Fruit fly (Drosophila melanogaster): ENCODE measurements around the gene CG14315.

CG14315 gene

DNA sequence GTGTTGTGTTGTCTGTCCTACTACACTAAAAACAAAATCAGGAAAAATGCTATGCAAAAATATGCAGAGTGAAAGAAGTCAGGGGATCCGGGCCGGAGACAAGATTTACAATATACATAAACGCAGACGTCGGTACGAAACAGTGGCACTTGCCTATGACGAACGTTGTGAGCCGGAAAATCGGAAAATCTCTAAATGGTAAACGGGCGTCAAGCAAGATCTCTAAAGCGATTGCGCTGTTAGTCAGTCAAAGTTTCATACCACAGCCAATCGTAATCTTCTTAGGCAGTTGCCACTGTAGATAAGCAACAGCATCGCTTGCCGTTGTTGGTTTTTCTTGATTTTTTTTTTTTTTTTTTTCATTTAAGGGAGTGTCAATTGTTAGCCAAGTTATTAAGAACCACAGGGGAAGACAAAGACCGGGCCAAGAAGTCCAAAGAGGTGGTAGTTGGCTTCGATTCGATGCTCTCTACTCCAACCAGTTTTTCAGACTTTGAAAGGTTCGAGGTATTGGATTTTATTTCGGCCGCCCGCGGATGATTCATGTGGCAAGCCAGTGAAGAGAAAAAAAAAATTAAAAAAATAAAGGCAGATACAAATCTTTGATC lies 33.4 kb upstream of the CG14315 start:
- TF ChIP-seq CG15710 (tag; optimal IDR thresholded peaks at IDR 0.05) (peak; percentile 86), Pif1B (GFP tag; optimal IDR thresholded peaks at IDR 0.05) (peak; percentile 78), CG17806 (tag; optimal IDR thresholded peaks at IDR 0.05) (peak; percentile 78), gl (tag; optimal IDR thresholded peaks at IDR 0.05) (peak; percentile 87), CG12605 (GFP tag; IDR thresholded peaks at IDR 0.05) (peak; percentile 69), Ets98B (GFP tag; IDR thresholded peaks at IDR 0.05) (peak; percentile 88), CG9948 (tag; optimal IDR thresholded peaks at IDR 0.05) (peak; percentile 74), D1 (tag; optimal IDR thresholded peaks at IDR 0.05) (no peak), Snoo (tag; optimal IDR thresholded peaks at IDR 0.05) (no peak), fd96Ca (GFP tag; IDR thresholded peaks at IDR 0.05) (peak; percentile 94), CG13204 (GFP tag; optimal IDR thresholded peaks at IDR 0.05) (peak; percentile 61), rn (GFP tag; IDR thresholded peaks at IDR 0.05) (peak; percentile 85), CG10348 (GFP tag; IDR thresholded peaks at IDR 0.05) (peak; percentile 47; the same call in 1 of the 2 replicates), CG8159 (tag; optimal IDR thresholded peaks at IDR 0.05) (peak; percentile 84), Pif1A (GFP tag; optimal IDR thresholded peaks at IDR 0.05) (peak; percentile 78), CG8301 (tag; optimal IDR thresholded peaks at IDR 0.05) (peak; percentile 61), CG4496 (GFP tag; IDR thresholded peaks at IDR 0.05) (peak; percentile 94), CG14655 (GFP tag; optimal IDR thresholded peaks at IDR 0.05) (peak; percentile 77), EcR (GFP tag; optimal IDR thresholded peaks at IDR 0.05) (no peak), CG34367 (tag; optimal IDR thresholded peaks at IDR 0.05) (peak; percentile 69), CG32121 (GFP tag; IDR thresholded peaks at IDR 0.05) (peak; percentile 87)

DNA sequence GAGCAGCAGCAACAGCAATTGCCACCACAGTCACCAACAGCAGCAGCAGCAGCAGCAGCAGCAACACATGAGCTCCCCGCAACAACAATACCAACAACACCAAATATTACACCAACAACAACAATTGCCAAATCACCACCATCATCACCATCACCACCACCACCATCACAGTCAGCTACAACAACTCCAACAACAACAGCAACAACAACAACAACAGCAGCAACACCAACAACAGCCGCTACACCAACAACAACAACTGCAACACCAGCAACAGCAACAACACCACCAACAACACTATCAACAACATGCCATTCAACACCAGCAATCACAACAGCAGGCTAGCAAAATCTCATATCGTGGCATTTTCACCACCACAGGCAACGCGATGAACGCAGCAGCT lies 27.8 kb upstream of the CG14315 start:
- TF ChIP-seq CG13204 (GFP tag; optimal IDR thresholded peaks at IDR 0.05) (no peak), Pif1A (GFP tag; optimal IDR thresholded peaks at IDR 0.05) (no peak), CG34367 (tag; optimal IDR thresholded peaks at IDR 0.05) (no peak), CG32121 (GFP tag; IDR thresholded peaks at IDR 0.05) (no peak), CG8301 (tag; optimal IDR thresholded peaks at IDR 0.05) (no peak), Pif1B (GFP tag; optimal IDR thresholded peaks at IDR 0.05) (no peak), CG10348 (GFP tag; IDR thresholded peaks at IDR 0.05) (no peak), CG12605 (GFP tag; IDR thresholded peaks at IDR 0.05) (no peak), EcR (GFP tag; optimal IDR thresholded peaks at IDR 0.05) (no peak), CG14655 (GFP tag; optimal IDR thresholded peaks at IDR 0.05) (no peak), CG4496 (GFP tag; IDR thresholded peaks at IDR 0.05) (no peak), CG9948 (tag; optimal IDR thresholded peaks at IDR 0.05) (no peak), Snoo (tag; optimal IDR thresholded peaks at IDR 0.05) (no peak)

DNA sequence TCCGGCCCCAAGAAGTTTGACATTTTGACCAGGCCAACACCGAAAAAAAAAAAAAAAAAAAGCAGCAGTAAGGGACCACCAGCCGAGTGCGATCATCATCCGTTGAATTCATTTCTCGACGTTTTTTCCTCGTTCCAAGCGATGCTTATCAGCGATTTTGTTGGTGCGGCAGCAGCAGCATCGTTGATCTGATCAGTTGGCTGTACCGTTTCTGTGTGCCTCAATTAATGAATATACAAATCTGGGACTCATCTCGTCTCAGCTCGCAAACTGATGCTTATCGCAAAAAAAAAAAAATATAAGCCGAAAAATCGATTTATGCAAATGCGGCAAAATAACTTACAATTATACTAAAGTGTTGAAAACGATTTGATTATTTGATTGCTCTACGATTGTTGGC lies 13.6 kb upstream of the CG14315 start:
- TF ChIP-seq rn (GFP tag; IDR thresholded peaks at IDR 0.05), result no peak
- no peak for TF ChIP-seq Snoo (tag; optimal IDR thresholded peaks at IDR 0.05)
- TF ChIP-seq CG4496 (GFP tag; IDR thresholded peaks at IDR 0.05), result no peak
- TF ChIP-seq Ets98B (GFP tag; IDR thresholded peaks at IDR 0.05), result no peak
- TF ChIP-seq CG9948 (tag; optimal IDR thresholded peaks at IDR 0.05), result no peak
- no peak for TF ChIP-seq CG15710 (tag; optimal IDR thresholded peaks at IDR 0.05)
- TF ChIP-seq EcR (GFP tag; optimal IDR thresholded peaks at IDR 0.05), result no peak
- TF ChIP-seq D1 (tag; optimal IDR thresholded peaks at IDR 0.05), result no peak
- TF ChIP-seq CG13204 (GFP tag; optimal IDR thresholded peaks at IDR 0.05), result no peak
- TF ChIP-seq CG34367 (tag; optimal IDR thresholded peaks at IDR 0.05), result no peak
- no peak for TF ChIP-seq fd96Ca (GFP tag; IDR thresholded peaks at IDR 0.05)
- TF ChIP-seq CG14655 (GFP tag; optimal IDR thresholded peaks at IDR 0.05), result no peak

DNA sequence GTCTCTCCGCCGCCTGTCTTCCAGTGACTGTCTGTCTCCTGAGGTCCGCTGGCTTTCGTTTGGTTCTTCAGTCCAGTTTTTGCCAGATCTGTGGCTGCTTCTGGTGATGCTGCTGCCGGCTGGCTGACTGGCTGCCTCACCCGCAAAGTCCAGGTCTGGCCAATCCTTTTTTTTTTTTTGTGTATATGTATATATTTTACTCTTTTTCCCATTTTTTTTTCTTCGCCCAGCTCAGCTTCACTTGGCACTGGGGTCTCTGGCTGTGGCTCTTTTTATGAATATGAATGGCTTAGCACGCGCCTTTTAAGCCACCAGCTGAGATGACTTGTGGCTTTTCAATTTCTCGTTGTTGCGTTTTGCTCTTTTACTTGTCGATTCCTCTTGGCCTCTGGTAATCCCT lies 11.9 kb upstream of the CG14315 start:
- no peak for TF ChIP-seq CG32121 (GFP tag; IDR thresholded peaks at IDR 0.05)
- TF ChIP-seq CG15710 (tag; optimal IDR thresholded peaks at IDR 0.05), result peak; percentile 50
- TF ChIP-seq EcR (GFP tag; optimal IDR thresholded peaks at IDR 0.05), result peak; percentile 21
- TF ChIP-seq CG14655 (GFP tag; optimal IDR thresholded peaks at IDR 0.05), result peak; percentile 5
- TF ChIP-seq CG8159 (tag; optimal IDR thresholded peaks at IDR 0.05), result peak; percentile 44
- TF ChIP-seq CG17806 (tag; optimal IDR thresholded peaks at IDR 0.05), result peak; percentile 21
- no peak for TF ChIP-seq D1 (tag; optimal IDR thresholded peaks at IDR 0.05)
- no peak for TF ChIP-seq CG9948 (tag; optimal IDR thresholded peaks at IDR 0.05)
- TF ChIP-seq Snoo (tag; optimal IDR thresholded peaks at IDR 0.05), result no peak
- peak; percentile 76 for TF ChIP-seq CG13204 (GFP tag; optimal IDR thresholded peaks at IDR 0.05)
- TF ChIP-seq fd96Ca (GFP tag; IDR thresholded peaks at IDR 0.05), result no peak
- TF ChIP-seq Pif1B (GFP tag; optimal IDR thresholded peaks at IDR 0.05), result peak; percentile 18
- TF ChIP-seq CG34367 (tag; optimal IDR thresholded peaks at IDR 0.05), result peak; percentile 9
- peak; percentile 69; the same call in 2 of the 3 replicates for TF ChIP-seq CG4496 (GFP tag; IDR thresholded peaks at IDR 0.05)
- peak; percentile 60 for TF ChIP-seq gl (tag; optimal IDR thresholded peaks at IDR 0.05)

DNA sequence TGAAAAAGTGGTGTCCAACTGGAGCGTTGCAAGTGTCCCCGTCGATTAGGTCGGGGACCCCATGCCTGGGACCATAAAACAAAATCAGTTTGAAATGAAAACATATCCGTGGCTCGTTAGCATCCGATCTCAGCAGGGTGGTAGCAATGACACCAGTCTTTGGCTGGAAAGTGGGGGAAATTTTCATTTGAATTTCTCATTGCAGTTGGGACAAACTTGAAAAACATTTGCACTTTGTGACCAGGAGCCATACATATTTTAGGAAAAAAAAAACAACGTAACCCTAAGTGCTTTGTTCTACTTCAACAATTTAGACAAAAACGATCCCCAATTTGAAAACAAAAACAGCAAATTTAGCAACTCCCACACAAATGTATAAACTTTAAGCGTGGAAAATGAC lies 6.7 kb upstream of the CG14315 start, which contains the start of gene CG14316:
TSS of gene CG14316 (plus strand) at position 301 of the 400 bp plus-strand sequence.
- no peak for TF ChIP-seq CG9948 (tag; optimal IDR thresholded peaks at IDR 0.05)
- no peak for TF ChIP-seq CG13204 (GFP tag; optimal IDR thresholded peaks at IDR 0.05)
- TF ChIP-seq Pif1A (GFP tag; optimal IDR thresholded peaks at IDR 0.05), result no peak
- no peak for TF ChIP-seq Pif1B (GFP tag; optimal IDR thresholded peaks at IDR 0.05)
- no peak for TF ChIP-seq CG12605 (GFP tag; IDR thresholded peaks at IDR 0.05)
- no peak for TF ChIP-seq fd96Ca (GFP tag; IDR thresholded peaks at IDR 0.05)
- no peak for TF ChIP-seq CG15710 (tag; optimal IDR thresholded peaks at IDR 0.05)

DNA sequence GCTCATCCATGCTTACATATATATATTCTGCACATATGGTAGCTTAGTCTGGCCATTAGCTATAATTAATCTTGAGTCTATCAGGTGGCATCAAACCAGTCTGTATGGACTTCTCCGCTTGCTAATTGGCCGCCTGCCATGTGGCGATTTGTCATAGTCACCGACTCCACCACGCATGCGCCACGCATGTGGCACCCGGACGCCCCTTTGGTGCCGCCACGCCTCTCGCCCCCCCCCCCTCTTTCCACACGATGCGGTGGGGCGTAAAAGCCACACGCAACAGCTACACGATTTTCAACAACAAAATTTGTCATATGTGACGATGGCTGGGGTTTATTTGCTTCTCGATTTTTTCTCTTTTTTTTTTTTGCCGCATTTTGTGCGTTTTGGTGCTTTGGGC lies 4.8 kb upstream of the CG14315 start:
- TF ChIP-seq fd96Ca (GFP tag; IDR thresholded peaks at IDR 0.05) (no peak), CG4496 (GFP tag; IDR thresholded peaks at IDR 0.05) (0 out of 3 replicates have a peak, but pooled peaks have one; percentile 33)
